Worm (Caenorhabditis elegans) whole organism, young adult: ENCODE results near the gene mrpl-48.

Experiments
- C06A6.2 ChIP-seq: fragments of 200-800 bp; sonication (Bioruptor generic); conservative IDR thresholded peaks from 2 replicates; pipeline ENCODE4 v1.3.6; 2022; ENCODE audit warnings: missing genetic modification characterization, missing compliant biosample characterization
- K12H6.12 ChIP-seq: fragments of 200-800 bp; sonication (Bioruptor generic); optimal IDR thresholded peaks from 2 replicates; lab custom pipeline; 2018; ENCODE audit warnings: mild to moderate bottlenecking, missing genetic modification characterization, missing compliant biosample characterization
- Y95B8A.8 ChIP-seq: fragments of 200-800 bp; sonication (Bioruptor generic); IDR thresholded peaks from 2 replicates; pipeline ENCODE4 v1.3.6; 2022; ENCODE audit warnings: missing genetic modification reagents, missing genetic modification characterization, missing compliant biosample characterization
- ama-1 ChIP-seq, 3 experiments: fragments of 150-350 bp in 1 of 3; sonication (generic microtip) in 2 of 3; optimal IDR thresholded peaks; 2 replicates each; lab custom pipeline; 2014 to 2018; ENCODE audit warnings: missing biosample characterization in 2 of 3, missing genetic modification characterization in 2 of 3, missing genetic modification reagents in 2 of 3
- bed-2 ChIP-seq: fragments of 200-800 bp; sonication (Bioruptor generic); IDR thresholded peaks from 2 replicates; pipeline ENCODE4 v1.3.6; 2022; ENCODE audit warnings: missing genetic modification reagents, missing genetic modification characterization, missing compliant biosample characterization
- ceh-27 ChIP-seq: fragments of 200-800 bp; sonication (Bioruptor generic); optimal IDR thresholded peaks from 2 replicates; lab custom pipeline; 2018; ENCODE audit warnings: mild to moderate bottlenecking, missing genetic modification characterization, moderate library complexity, missing compliant biosample characterization
- hlh-26 ChIP-seq: fragments of 200-800 bp; sonication (Bioruptor generic); conservative IDR thresholded peaks from 2 replicates; pipeline ENCODE4 v1.3.6; 2022; ENCODE audit warnings: missing genetic modification reagents, missing genetic modification characterization, missing compliant biosample characterization
- lin-26 ChIP-seq: fragments of 200-800 bp; sonication (Bioruptor generic); IDR thresholded peaks from 2 replicates; pipeline ENCODE4 v1.3.6; 2022; ENCODE audit warnings: missing genetic modification reagents, missing genetic modification characterization, missing compliant biosample characterization
- lin-35 ChIP-seq, 3 experiments: fragments of 150-350 bp in 2 of 3; sonication (generic microtip) in 1 of 3; optimal IDR thresholded peaks; 2 replicates each; lab custom pipeline; 2014 to 2018; ENCODE audit warnings: missing biosample characterization in 3 of 3, missing genetic modification characterization in 3 of 3, missing genetic modification reagents in 3 of 3
- pha-4 ChIP-seq: fragments of 150-350 bp; sonication (generic microtip); optimal IDR thresholded peaks from 2 replicates; lab custom pipeline; 2014; ENCODE audit warnings: missing biosample characterization, missing genetic modification reagents, missing genetic modification characterization
- sea-2 ChIP-seq: fragments of 200-800 bp; sonication (Bioruptor generic); IDR thresholded peaks from 2 replicates; pipeline ENCODE4 v1.3.6; 2022; ENCODE audit warnings: missing genetic modification characterization, missing compliant biosample characterization
- ztf-26 ChIP-seq: sonication (generic microtip); optimal IDR thresholded peaks from 2 replicates; lab custom pipeline; 2017; ENCODE audit warnings: missing genetic modification characterization, missing compliant biosample characterization

- TF ChIP-seq lin-26 (GFP tag; lab: Robert Waterston, UW) (no peak), C06A6.2 (no peak), K12H6.12 (tag; lab: Kevin White, UChicago) (no peak), lin-35 (GFP tag; optimal IDR thresholded peaks at IDR 0.05; lab: Kevin White, UChicago) (no peak), pha-4 (no peak), sea-2 (GFP tag; lab: Robert Waterston, UW) (no peak), ama-1 (optimal IDR thresholded peaks at IDR 0.05; lab: Kevin White, UChicago) (no peak), ama-1 (GFP tag; optimal IDR thresholded peaks at IDR 0.05; lab: Kevin White, UChicago) (no peak), Y95B8A.8 (GFP tag; lab: Robert Waterston, UW) (no peak), ztf-26 (tag; lab: Kevin White, UChicago) (no peak), ceh-27 (no peak), hlh-26 (GFP tag; lab: Robert Waterston, UW) (no peak), bed-2 (GFP tag; lab: Robert Waterston, UW) (no peak)
Observed at ce11 chrV:5634445-5634844, 40.9 kb downstream of the mrpl-48 start.
